Worm (Caenorhabditis elegans) whole organism, early embryonic: ENCODE measurements around the gene str-134.

Experiments used
- F13C5.2 ChIP-seq: sonication (generic microtip); optimal IDR thresholded peaks from 2 replicates; lab custom pipeline; 2017; ENCODE audit warnings: mild to moderate bottlenecking, missing genetic modification characterization, inconsistent platforms, missing compliant biosample characterization
- ama-1 ChIP-seq: fragments of 150-350 bp; optimal IDR thresholded peaks from 2 replicates; lab custom pipeline; 2014
- ceh-13 ChIP-seq: fragments of 200-800 bp; sonication (Bioruptor generic); optimal IDR thresholded peaks from 2 replicates; lab custom pipeline; 2018; ENCODE audit warnings: mild to moderate bottlenecking, missing genetic modification characterization, missing compliant biosample characterization
- flt-1 ChIP-seq: fragments of 200-800 bp; sonication (Bioruptor generic); IDR thresholded peaks from 2 replicates; pipeline ENCODE4 v1.3.6; 2022; ENCODE audit warnings: missing genetic modification characterization, missing compliant biosample characterization
- hmbx-1 ChIP-seq: sonication (generic microtip); optimal IDR thresholded peaks from 2 replicates; lab custom pipeline; 2016; ENCODE audit warnings: mild to moderate bottlenecking, missing genetic modification characterization, missing compliant biosample characterization
- sea-1 ChIP-seq: fragments of 200-800 bp; sonication (Bioruptor generic); conservative IDR thresholded peaks from 2 replicates; pipeline ENCODE4 v1.3.6; 2022; ENCODE audit warnings: missing genetic modification characterization, missing compliant biosample characterization

ce11 chrV:774875-775359 lies 31.5 kb downstream of the str-134 start, which contains the start of gene srbc-58:
- no peak for TF ChIP-seq ceh-13 (GFP tag; lab: Kevin White, UChicago)
- TF ChIP-seq ama-1 = no peak
- TF ChIP-seq hmbx-1 (tag; lab: Kevin White, UChicago) = no peak
- no peak for TF ChIP-seq F13C5.2 (tag; lab: Kevin White, UChicago)
- 0 out of 2 replicates have a peak, but pooled peaks have one; percentile 44 for TF ChIP-seq sea-1
- no peak for TF ChIP-seq flt-1 (GFP tag; lab: Robert Waterston, UW)
